Worm (Caenorhabditis elegans) whole organism, late embryonic: Measurements from ENCODE around the gene T12D8.5.

ENCODE experiments used
- C08G9.2 ChIP-seq: sonication (generic microtip); optimal IDR thresholded peaks from 2 replicates; lab custom pipeline; 2016; ENCODE audit warnings: mild to moderate bottlenecking, missing genetic modification characterization, moderate library complexity, missing compliant biosample characterization
- C38D4.7 ChIP-seq: fragments of 200-800 bp; sonication (Bioruptor generic); optimal IDR thresholded peaks from 2 replicates; lab custom pipeline; 2018; ENCODE audit warnings: mild to moderate bottlenecking, missing genetic modification characterization, moderate library complexity, missing compliant biosample characterization
- F13H6.1 ChIP-seq: sonication (generic microtip); optimal IDR thresholded peaks from 2 replicates; lab custom pipeline; 2016; ENCODE audit warnings: missing genetic modification characterization, missing compliant biosample characterization
- K09A11.1 ChIP-seq: sonication (generic microtip); optimal IDR thresholded peaks from 2 replicates; lab custom pipeline; 2017; ENCODE audit warnings: antibody characterized with exemption, mild to moderate bottlenecking, missing genetic modification characterization, missing compliant biosample characterization; ENCODE audit not compliant: insufficient read depth
- T23F11.4 ChIP-seq: fragments of 200-800 bp; sonication (Bioruptor generic); optimal IDR thresholded peaks from 2 replicates; lab custom pipeline; 2018; ENCODE audit warnings: mild to moderate bottlenecking, missing genetic modification characterization, missing compliant biosample characterization
- Y22D7AL.16 ChIP-seq: sonication (generic microtip); optimal IDR thresholded peaks from 2 replicates; lab custom pipeline; 2016; ENCODE audit warnings: missing genetic modification characterization, missing compliant biosample characterization
- ama-1 ChIP-seq: fragments of 150-350 bp; optimal IDR thresholded peaks from 2 replicates; lab custom pipeline; 2014
- ceh-18 ChIP-seq: sonication (generic microtip); optimal IDR thresholded peaks from 2 replicates; lab custom pipeline; 2016; ENCODE audit warnings: missing genetic modification characterization, missing compliant biosample characterization
- ceh-2 ChIP-seq: sonication (generic microtip); optimal IDR thresholded peaks from 2 replicates; lab custom pipeline; 2016; ENCODE audit warnings: missing genotype, missing genetic modification characterization, missing compliant biosample characterization
- ceh-22 ChIP-seq: sonication (generic microtip); optimal IDR thresholded peaks from 2 replicates; lab custom pipeline; 2017; ENCODE audit warnings: missing biosample characterization, missing genetic modification characterization
- ceh-30 ChIP-seq: fragments of 150-350 bp; optimal IDR thresholded peaks from 2 replicates; lab custom pipeline; 2014; ENCODE audit warnings: missing biosample characterization, missing genetic modification characterization
- ceh-31 ChIP-seq: sonication (generic microtip); optimal IDR thresholded peaks from 2 replicates; lab custom pipeline; 2016; ENCODE audit warnings: missing genetic modification characterization, missing compliant biosample characterization
- ceh-45 ChIP-seq: fragments of 200-800 bp; sonication (Bioruptor generic); IDR thresholded peaks from 2 replicates; pipeline ENCODE4 v1.3.6; 2022; ENCODE audit warnings: missing genetic modification reagents, missing genetic modification characterization, missing compliant biosample characterization
- ceh-48 ChIP-seq: sonication (generic microtip); optimal IDR thresholded peaks from 2 replicates; lab custom pipeline; 2016; ENCODE audit warnings: missing genetic modification characterization, inconsistent platforms, missing compliant biosample characterization
- ceh-6 ChIP-seq: fragments of 200-800 bp; sonication (Bioruptor generic); optimal IDR thresholded peaks from 2 replicates; lab custom pipeline; 2018; ENCODE audit warnings: mild to moderate bottlenecking, missing genetic modification characterization, missing compliant biosample characterization
- che-1 ChIP-seq: sonication (generic microtip); optimal IDR thresholded peaks from 2 replicates; lab custom pipeline; 2016; ENCODE audit warnings: mild to moderate bottlenecking, missing genetic modification characterization, missing compliant biosample characterization
- dve-1 ChIP-seq: sonication (generic microtip); optimal IDR thresholded peaks from 2 replicates; lab custom pipeline; 2017; ENCODE audit warnings: antibody characterized with exemption, mild to moderate bottlenecking, missing genetic modification characterization, missing compliant biosample characterization
- elt-4 ChIP-seq: sonication (generic microtip); optimal IDR thresholded peaks from 2 replicates; lab custom pipeline; 2016; ENCODE audit warnings: missing genetic modification characterization, missing compliant biosample characterization
- fax-1 ChIP-seq: sonication (generic microtip); optimal IDR thresholded peaks from 2 replicates; lab custom pipeline; 2016; ENCODE audit warnings: missing genotype, missing genetic modification characterization, missing compliant biosample characterization
- hlh-30 ChIP-seq: sonication (generic microtip); optimal IDR thresholded peaks from 2 replicates; lab custom pipeline; 2017; ENCODE audit warnings: antibody characterized with exemption, missing genetic modification characterization, missing compliant biosample characterization; ENCODE audit not compliant: insufficient read depth
- hlh-6 ChIP-seq: sonication (generic microtip); optimal IDR thresholded peaks from 2 replicates; lab custom pipeline; 2016; ENCODE audit warnings: missing genotype, missing genetic modification characterization, missing compliant biosample characterization
- hlh-8 ChIP-seq: sonication (generic microtip); optimal IDR thresholded peaks from 2 replicates; lab custom pipeline; 2016; ENCODE audit warnings: missing genotype, missing genetic modification characterization, missing compliant biosample characterization
- lin-11 ChIP-seq: fragments of 200-800 bp; sonication (Bioruptor generic); optimal IDR thresholded peaks from 2 replicates; lab custom pipeline; 2018; ENCODE audit warnings: mild to moderate bottlenecking, missing genetic modification characterization, missing compliant biosample characterization
- mec-3 ChIP-seq: sonication (generic microtip); optimal IDR thresholded peaks from 2 replicates; lab custom pipeline; 2016; ENCODE audit warnings: borderline replicate concordance, missing genetic modification characterization, missing compliant biosample characterization
- nhr-11 ChIP-seq: fragments of 150-350 bp; optimal IDR thresholded peaks from 2 replicates; lab custom pipeline; 2014; ENCODE audit warnings: missing biosample characterization, missing genetic modification characterization
- nhr-232 ChIP-seq: sonication (generic microtip); optimal IDR thresholded peaks from 2 replicates; lab custom pipeline; 2016; ENCODE audit warnings: missing genetic modification characterization, missing compliant biosample characterization
- odd-2 ChIP-seq: sonication (generic microtip); optimal IDR thresholded peaks from 2 replicates; lab custom pipeline; 2017; ENCODE audit warnings: antibody characterized with exemption, mild to moderate bottlenecking, missing genetic modification characterization, missing compliant biosample characterization
- pat-9 ChIP-seq: fragments of 200-800 bp; sonication (Bioruptor generic); optimal IDR thresholded peaks from 2 replicates; lab custom pipeline; 2018; ENCODE audit warnings: mild to moderate bottlenecking, missing genetic modification characterization, moderate library complexity, missing compliant biosample characterization
- pha-4 ChIP-seq: fragments of 150-350 bp; optimal IDR thresholded peaks from 2 replicates; lab custom pipeline; 2018; ENCODE audit warnings: missing biosample characterization, missing genetic modification reagents, missing genetic modification characterization
- pqm-1 ChIP-seq: sonication (generic microtip); optimal IDR thresholded peaks from 2 replicates; lab custom pipeline; 2016; ENCODE audit warnings: missing genetic modification characterization, missing compliant biosample characterization
- rnt-1 ChIP-seq: sonication (generic microtip); optimal IDR thresholded peaks from 2 replicates; lab custom pipeline; 2016; ENCODE audit warnings: missing genetic modification characterization, missing compliant biosample characterization
- tbx-2 ChIP-seq: sonication (generic microtip); optimal IDR thresholded peaks from 2 replicates; lab custom pipeline; 2016; ENCODE audit warnings: missing genetic modification characterization, missing compliant biosample characterization
- tbx-7 ChIP-seq: sonication (generic microtip); optimal IDR thresholded peaks from 2 replicates; lab custom pipeline; 2016; ENCODE audit warnings: missing genotype, missing genetic modification characterization, missing compliant biosample characterization
- unc-3 ChIP-seq, 2 experiments: fragments of 200-800 bp in 1 of 2; sonication (Bioruptor generic) in 1 of 2; sonication (generic microtip) in 1 of 2; conservative IDR thresholded peaks in 1 of 2; optimal IDR thresholded peaks in 1 of 2; 2 replicates each; pipeline versions ENCODE4 v1.3.6 to Lab custom; 2016 to 2022; ENCODE audit warnings: missing compliant biosample characterization in 2 of 2, missing genetic modification characterization in 2 of 2, missing genetic modification reagents in 1 of 2
- zip-5 ChIP-seq: sonication (generic microtip); optimal IDR thresholded peaks from 2 replicates; lab custom pipeline; 2016; ENCODE audit warnings: missing genetic modification characterization, missing compliant biosample characterization

Gene T12D8.5

ce11 chrIII:13625650-13626430 is 746 bp downstream of the T12D8.5 start:
- TF ChIP-seq hlh-8 (tag; lab: Kevin White, UChicago) (no peak), zip-5 (tag; lab: Kevin White, UChicago) (no peak), pat-9 (tag; lab: Kevin White, UChicago) (no peak), lin-11 (tag; lab: Kevin White, UChicago) (no peak), pqm-1 (no peak), nhr-232 (tag; lab: Kevin White, UChicago) (no peak), ceh-48 (tag; lab: Kevin White, UChicago) (no peak), elt-4 (tag; lab: Kevin White, UChicago) (no peak), ceh-22 (tag; lab: Kevin White, UChicago) (no peak), ama-1 (lab: Kevin White, UChicago) (no peak), hlh-6 (tag; lab: Kevin White, UChicago) (no peak), C08G9.2 (tag; lab: Kevin White, UChicago) (no peak), T23F11.4 (no peak), K09A11.1 (tag; lab: Kevin White, UChicago) (no peak)

- TF ChIP-seq tbx-7 (tag; lab: Kevin White, UChicago) (no peak), K09A11.1 (tag; lab: Kevin White, UChicago) (no peak), unc-3 (GFP tag; conservative IDR thresholded peaks at IDR 0.05; lab: Robert Waterston, UW) (no peak), unc-3 (tag; optimal IDR thresholded peaks at IDR 0.05; lab: Kevin White, UChicago) (no peak), ceh-18 (tag; lab: Kevin White, UChicago) (no peak), hlh-6 (tag; lab: Kevin White, UChicago) (no peak), Y22D7AL.16 (no peak), pat-9 (tag; lab: Kevin White, UChicago) (no peak), hlh-30 (tag; lab: Kevin White, UChicago) (no peak), ceh-31 (no peak), ceh-2 (tag; lab: Kevin White, UChicago) (no peak), ceh-30 (tag; lab: Kevin White, UChicago) (no peak), odd-2 (tag; lab: Kevin White, UChicago) (no peak), mec-3 (tag; lab: Kevin White, UChicago) (no peak), C38D4.7 (GFP tag; lab: Kevin White, UChicago) (no peak), fax-1 (tag; lab: Kevin White, UChicago) (no peak)
Measured at ce11 chrIII:13624226-13624625, 2.4 kb downstream of the T12D8.5 start, which contains the start of gene taf-9. Gene taf-9 (plus strand): TSS chrIII:13624276.

- no peak for TF ChIP-seq ceh-6 (GFP tag; lab: Kevin White, UChicago)
- no peak for TF ChIP-seq zip-5 (tag; lab: Kevin White, UChicago)
- TF ChIP-seq tbx-2 (tag; lab: Kevin White, UChicago): no peak
- no peak for TF ChIP-seq che-1
- no peak for TF ChIP-seq ceh-45 (GFP tag; lab: Robert Waterston, UW)
- TF ChIP-seq rnt-1: no peak
- TF ChIP-seq C08G9.2 (tag; lab: Kevin White, UChicago): no peak
- TF ChIP-seq ceh-2 (tag; lab: Kevin White, UChicago): no peak
- no peak for TF ChIP-seq T23F11.4
- TF ChIP-seq nhr-11: no peak
- TF ChIP-seq dve-1 (tag; lab: Kevin White, UChicago): no peak
- no peak for TF ChIP-seq mec-3 (tag; lab: Kevin White, UChicago)
- TF ChIP-seq elt-4 (tag; lab: Kevin White, UChicago): no peak
- TF ChIP-seq pha-4: no peak
- TF ChIP-seq F13H6.1 (tag; lab: Kevin White, UChicago): no peak
- TF ChIP-seq hlh-8 (tag; lab: Kevin White, UChicago): no peak
Measured at ce11 chrIII:13623014-13623413, 3.6 kb downstream of the T12D8.5 start, which contains the start of gene mlc-5. Gene mlc-5 (plus strand): TSS chrIII:13623314.
